Worm (Caenorhabditis elegans): ENCODE measurements around the gene srd-65.

Gene srd-65

DNA sequence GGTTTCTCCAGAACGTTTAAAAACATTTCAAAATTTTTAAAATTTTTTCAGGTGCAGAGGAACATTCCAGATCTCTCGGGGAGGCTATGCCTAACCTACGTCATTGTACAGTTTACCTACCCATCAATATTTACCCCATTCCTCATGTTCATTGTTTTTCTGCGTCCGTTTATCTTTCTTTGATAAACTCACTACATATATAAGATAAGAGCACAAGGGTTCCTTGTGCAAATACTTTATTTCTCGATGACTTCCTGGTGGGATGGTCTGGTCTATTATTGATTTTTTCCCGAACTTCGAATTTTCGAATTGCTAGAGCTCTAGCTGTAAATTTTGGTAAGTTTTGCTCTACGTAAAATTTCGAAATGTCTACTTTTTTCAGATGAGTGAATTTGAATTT lies 9.6 kb upstream of the srd-65 start:
- no peak for TF ChIP-seq nhr-237 (tag; optimal IDR thresholded peaks at IDR 0.05)
- TF ChIP-seq unc-39 (tag; optimal IDR thresholded peaks at IDR 0.05) = no peak
- no peak for TF ChIP-seq snpc-4 (tag; optimal IDR thresholded peaks at IDR 0.05)
- no peak for TF ChIP-seq hlh-1 (tag; optimal IDR thresholded peaks at IDR 0.05)
- TF ChIP-seq flh-1 (GFP tag; optimal IDR thresholded peaks at IDR 0.05) = no peak
- no peak for TF ChIP-seq lsy-2 (tag; optimal IDR thresholded peaks at IDR 0.05)
- TF ChIP-seq elt-3 (tag; optimal IDR thresholded peaks at IDR 0.05) = no peak
- no peak for TF ChIP-seq unc-62 (GFP tag; optimal IDR thresholded peaks at IDR 0.05)
- TF ChIP-seq tbx-8 (GFP tag; optimal IDR thresholded peaks at IDR 0.05) = no peak
- TF ChIP-seq ceh-43 (GFP tag; optimal IDR thresholded peaks at IDR 0.05) = no peak
- TF ChIP-seq ham-2 (GFP tag; optimal IDR thresholded peaks at IDR 0.05) = no peak
- no peak for TF ChIP-seq blmp-1 (tag; optimal IDR thresholded peaks at IDR 0.05)
- TF ChIP-seq bed-3 (GFP tag; optimal IDR thresholded peaks at IDR 0.05) = no peak
- TF ChIP-seq ztf-11 (tag; optimal IDR thresholded peaks at IDR 0.05) = no peak

DNA sequence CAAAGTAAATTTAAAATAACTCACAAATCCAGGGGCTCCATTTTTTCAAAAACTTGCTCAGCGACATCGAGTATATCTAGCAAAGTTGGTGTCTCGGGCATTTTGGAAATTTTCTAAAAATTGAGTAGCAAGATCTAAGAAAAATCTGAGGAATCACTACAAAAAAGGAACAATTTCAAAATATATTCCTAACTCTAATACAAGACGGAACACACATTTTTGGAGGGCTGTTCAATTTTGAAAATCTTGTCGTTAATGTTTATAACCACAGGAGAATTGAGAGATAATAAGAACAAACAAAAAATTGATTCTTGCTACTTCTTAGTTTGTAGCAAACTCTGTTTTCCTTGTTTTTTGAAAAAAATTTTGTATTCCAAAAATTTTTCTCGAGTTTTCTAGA lies 8.5 kb upstream of the srd-65 start, which contains the start of gene fbxa-47:
TSS of gene fbxa-47 (minus strand) at position 101 of the 400 bp plus-strand sequence.
- no peak for TF ChIP-seq ztf-11 (tag; optimal IDR thresholded peaks at IDR 0.05)
- TF ChIP-seq ces-1 (GFP tag; optimal IDR thresholded peaks at IDR 0.05) = no peak
- no peak for TF ChIP-seq zip-8 (tag; optimal IDR thresholded peaks at IDR 0.05)
- TF ChIP-seq ceh-83 (GFP tag; optimal IDR thresholded peaks at IDR 0.05) = no peak
- TF ChIP-seq cnd-1 (tag; optimal IDR thresholded peaks at IDR 0.05) = no peak
- no peak for TF ChIP-seq nhr-12 (tag; optimal IDR thresholded peaks at IDR 0.05)
- no peak for TF ChIP-seq unc-120 (tag; optimal IDR thresholded peaks at IDR 0.05; ENCODE audit: poor library complexity, severe bottlenecking)
- no peak for TF ChIP-seq nhr-28 (tag; optimal IDR thresholded peaks at IDR 0.05)
- TF ChIP-seq lin-32 (GFP tag; optimal IDR thresholded peaks at IDR 0.05) = no peak
- no peak for TF ChIP-seq drap-1 (GFP tag; optimal IDR thresholded peaks at IDR 0.05)
- no peak for TF ChIP-seq elt-1 (tag; optimal IDR thresholded peaks at IDR 0.05; ENCODE audit: borderline replicate concordance, insufficient read depth)
- no peak for TF ChIP-seq snpc-4 (tag; optimal IDR thresholded peaks at IDR 0.05)
- no peak for TF ChIP-seq unc-62 (GFP tag; optimal IDR thresholded peaks at IDR 0.05)
- TF ChIP-seq lsy-2 (tag; optimal IDR thresholded peaks at IDR 0.05) = no peak

DNA sequence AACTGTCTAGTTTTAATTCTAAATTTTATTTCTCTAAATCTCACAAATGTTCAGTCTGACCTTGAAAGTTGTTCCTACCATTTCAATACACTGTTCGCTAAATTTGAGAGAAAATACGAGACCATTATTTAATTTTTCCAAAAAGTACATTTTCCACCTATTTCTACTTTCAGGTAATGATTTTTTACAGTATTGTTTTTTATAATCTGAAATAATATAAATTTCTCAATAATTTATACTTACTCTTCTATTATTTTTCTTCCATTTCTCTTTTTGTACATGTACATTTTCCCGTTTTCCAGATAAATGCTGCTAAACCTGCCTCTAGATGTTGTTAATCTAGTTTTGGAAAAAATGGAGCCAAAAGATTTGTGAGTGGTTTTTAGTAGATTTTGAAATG lies 3.6 kb upstream of the srd-65 start, which contains the start of gene fbxa-62:
TSS of gene fbxa-62 (plus strand) at position 301 of the 400 bp plus-strand sequence.
- TF ChIP-seq nhr-2 (tag; optimal IDR thresholded peaks at IDR 0.05) = no peak
- no peak for TF ChIP-seq hlh-1 (tag; optimal IDR thresholded peaks at IDR 0.05)
- no peak for TF ChIP-seq unc-39 (tag; optimal IDR thresholded peaks at IDR 0.05)
- no peak for TF ChIP-seq ceh-83 (GFP tag; optimal IDR thresholded peaks at IDR 0.05)
- no peak for TF ChIP-seq bed-3 (GFP tag; optimal IDR thresholded peaks at IDR 0.05)
- TF ChIP-seq drap-1 (GFP tag; optimal IDR thresholded peaks at IDR 0.05) = no peak
- no peak for TF ChIP-seq nhr-28 (tag; optimal IDR thresholded peaks at IDR 0.05)

DNA sequence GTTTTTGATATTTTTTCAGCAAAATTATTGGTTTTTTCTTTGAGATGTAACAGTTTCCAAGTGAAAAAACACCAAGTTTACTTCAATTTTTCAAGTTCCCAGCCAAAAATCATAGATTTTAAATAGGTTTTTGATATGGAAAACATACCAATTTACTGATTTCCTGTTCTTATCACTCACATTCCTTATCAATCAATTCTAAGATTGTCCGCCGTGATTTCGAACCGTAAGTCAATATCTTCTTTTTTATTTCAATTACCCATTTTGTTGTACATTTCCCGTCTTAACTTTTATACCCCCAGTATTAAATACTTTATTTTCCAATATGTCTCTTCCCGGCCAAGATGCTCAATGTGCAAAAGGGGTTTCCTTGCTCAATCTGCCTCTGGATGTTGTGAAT lies 646 bp upstream of the srd-65 start, which contains the start of gene fbxa-38:
TSS of gene fbxa-38 (plus strand) at position 195 of the 400 bp plus-strand sequence.
- no peak for TF ChIP-seq nhr-76 (tag; optimal IDR thresholded peaks at IDR 0.05)
- TF ChIP-seq ceh-83 (GFP tag; optimal IDR thresholded peaks at IDR 0.05) = no peak
- TF ChIP-seq ceh-43 (GFP tag; optimal IDR thresholded peaks at IDR 0.05) = no peak
- TF ChIP-seq lsy-2 (tag; optimal IDR thresholded peaks at IDR 0.05) = no peak
- no peak for TF ChIP-seq lin-32 (GFP tag; optimal IDR thresholded peaks at IDR 0.05)
- no peak for TF ChIP-seq zip-8 (tag; optimal IDR thresholded peaks at IDR 0.05)
- no peak for TF ChIP-seq mab-5 (tag; optimal IDR thresholded peaks at IDR 0.05)
- TF ChIP-seq unc-39 (tag; optimal IDR thresholded peaks at IDR 0.05) = no peak
- no peak for TF ChIP-seq tbx-8 (GFP tag; optimal IDR thresholded peaks at IDR 0.05)
- TF ChIP-seq cnd-1 (tag; optimal IDR thresholded peaks at IDR 0.05) = no peak
- no peak for TF ChIP-seq nhr-12 (tag; optimal IDR thresholded peaks at IDR 0.05)

DNA sequence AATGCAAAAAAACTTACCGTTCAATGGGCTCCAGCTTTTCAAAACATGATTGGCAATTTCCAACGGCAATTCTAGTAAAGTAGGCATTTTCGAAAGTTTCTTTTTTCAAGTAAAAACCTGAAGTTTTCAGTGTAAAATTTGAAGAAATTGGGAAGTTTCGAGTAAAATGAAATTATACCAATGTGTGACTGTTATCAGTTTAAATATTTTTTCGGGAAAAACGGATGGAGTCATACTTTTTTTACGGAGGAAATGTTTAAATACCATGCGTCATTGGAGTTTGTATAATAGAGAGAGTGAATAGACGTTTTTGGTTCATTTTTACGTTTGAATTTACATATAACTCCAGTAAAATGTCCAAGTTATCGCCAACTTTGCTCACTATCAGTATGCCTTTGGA lies 4.4 kb downstream of the srd-65 start, which contains the start of gene fbxa-12:
TSS of gene fbxa-12 (plus strand) at position 301 of the 400 bp plus-strand sequence.
- TF ChIP-seq hlh-1 (tag; optimal IDR thresholded peaks at IDR 0.05) = no peak
- no peak for TF ChIP-seq ceh-43 (GFP tag; optimal IDR thresholded peaks at IDR 0.05)
- TF ChIP-seq mep-1 (tag; optimal IDR thresholded peaks at IDR 0.05) = no peak
- no peak for TF ChIP-seq unc-39 (tag; optimal IDR thresholded peaks at IDR 0.05)
- no peak for TF ChIP-seq bed-3 (GFP tag; optimal IDR thresholded peaks at IDR 0.05)
- no peak for TF ChIP-seq nhr-12 (tag; optimal IDR thresholded peaks at IDR 0.05)
- TF ChIP-seq blmp-1 (tag; optimal IDR thresholded peaks at IDR 0.05) = no peak
- TF ChIP-seq elt-3 (tag; optimal IDR thresholded peaks at IDR 0.05) = no peak
- no peak for TF ChIP-seq zip-8 (tag; optimal IDR thresholded peaks at IDR 0.05)
- no peak for TF ChIP-seq nhr-28 (tag; optimal IDR thresholded peaks at IDR 0.05)
- no peak for TF ChIP-seq lin-13 (tag; optimal IDR thresholded peaks at IDR 0.05)
- TF ChIP-seq ces-1 (GFP tag; optimal IDR thresholded peaks at IDR 0.05) = no peak
- TF ChIP-seq mab-5 (tag; optimal IDR thresholded peaks at IDR 0.05) = no peak
- no peak for TF ChIP-seq unc-120 (tag; optimal IDR thresholded peaks at IDR 0.05; ENCODE audit: poor library complexity, severe bottlenecking)
- no peak for TF ChIP-seq lsy-2 (tag; optimal IDR thresholded peaks at IDR 0.05)
- TF ChIP-seq flh-1 (GFP tag; optimal IDR thresholded peaks at IDR 0.05) = no peak
- TF ChIP-seq ceh-83 (GFP tag; optimal IDR thresholded peaks at IDR 0.05) = no peak
- TF ChIP-seq nhr-2 (tag; optimal IDR thresholded peaks at IDR 0.05) = no peak
